Worm (Caenorhabditis elegans): ENCODE results near the gene srx-56.

DNA sequence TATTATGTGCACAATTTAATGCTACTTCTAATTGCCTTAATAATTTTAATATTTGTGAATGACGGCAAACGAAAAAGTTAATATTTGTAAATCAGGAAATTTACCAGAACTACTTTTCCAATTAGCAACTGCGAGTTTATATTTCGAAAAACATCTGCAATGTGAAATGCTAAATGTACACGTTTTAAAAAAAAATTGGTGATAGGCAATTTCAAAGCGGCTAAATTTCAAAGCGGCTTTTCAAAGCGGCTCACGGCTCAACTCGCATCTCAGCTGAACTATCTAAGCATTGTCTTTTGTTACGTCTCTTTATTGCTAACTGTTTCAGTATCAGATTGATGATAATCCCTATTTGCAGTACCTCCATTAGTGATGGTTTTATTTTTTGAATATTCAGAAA is 34.4 kb upstream of the srx-56 start, which contains the start of gene srh-187:
- no peak for TF ChIP-seq him-1 (tag; optimal IDR thresholded peaks at IDR 0.05)
- no peak for TF ChIP-seq dao-5 (tag; optimal IDR thresholded peaks at IDR 0.05)
